In genomic region chr2L:8220393-8220934, dm6 we compare ENCODE assay signal across 1 fruit fly cellular context.
TF ChIP-seq lines count a peak whose summit lies in the region.

Gene Snx6, minus strand, starts transcription at chr2L:8220741.

TF ChIP-seq in whole organism, embryonic, 481 proteins besides CTCF, POLR2A, EP300 and RAD21 (continued from another document):
- TF ChIP-seq CG13287 (GFP tag; IDR thresholded peaks at IDR 0.05; lab: Robert Waterston, UW; ENCODE audit: partially characterized antibody) (peak; percentile 86), CG2199 (GFP tag; IDR thresholded peaks at IDR 0.05; lab: Robert Waterston, UW) (no peak), BEAF-32 (GFP tag; optimal IDR thresholded peaks at IDR 0.05; lab: Kevin White, UChicago) (peak; percentile 64), cas (GFP tag; IDR thresholded peaks at IDR 0.05; lab: Robert Waterston, UW) (no peak), CG43689 (GFP tag; IDR thresholded peaks at IDR 0.05; lab: Robert Waterston, UW) (no peak), CG31388 (GFP tag; optimal IDR thresholded peaks at IDR 0.05; lab: Kevin White, UChicago) (no peak), unc-4 (GFP tag; IDR thresholded peaks at IDR 0.05; lab: Robert Waterston, UW; ENCODE audit: partially characterized antibody) (peak; percentile 68), CG12219 (GFP tag; optimal IDR thresholded peaks at IDR 0.05; lab: Kevin White, UChicago) (no peak), Sry-δ (GFP tag; optimal IDR thresholded peaks at IDR 0.05; lab: Kevin White, UChicago) (peak; percentile 87), sug (tag; optimal IDR thresholded peaks at IDR 0.05; lab: Kevin White, UChicago) (peak; percentile 80), klu (GFP tag; IDR thresholded peaks at IDR 0.05; lab: Robert Waterston, UW) (no peak), CG15601 (tag; optimal IDR thresholded peaks at IDR 0.05; lab: Kevin White, UChicago) (no peak), vnd (GFP tag; IDR thresholded peaks at IDR 0.05; lab: Robert Waterston, UW; ENCODE audit: partially characterized antibody) (peak; percentile 63; the same call in 2 of the 3 replicates), lbe (GFP tag; optimal IDR thresholded peaks at IDR 0.05; lab: Kevin White, UChicago) (peak; percentile 56), exex (tag; optimal IDR thresholded peaks at IDR 0.05; lab: Kevin White, UChicago) (peak; percentile 80), YL-1 (GFP tag; optimal IDR thresholded peaks at IDR 0.05; lab: Kevin White, UChicago) (peak; percentile 14), CG6791 (GFP tag; IDR thresholded peaks at IDR 0.05; lab: Robert Waterston, UW; ENCODE audit: partially characterized antibody) (peak; percentile 58; the same call in 2 of the 3 replicates), tio (GFP tag; optimal IDR thresholded peaks at IDR 0.05; lab: Kevin White, UChicago) (no peak), knrl (GFP tag; IDR thresholded peaks at IDR 0.05; lab: Robert Waterston, UW; ENCODE audit: partially characterized antibody) (peak; percentile 40; the same call in 1 of the 3 replicates), CG7357 (GFP tag; IDR thresholded peaks at IDR 0.05; lab: Robert Waterston, UW) (no peak), MESR4 (GFP tag; optimal IDR thresholded peaks at IDR 0.05; lab: Kevin White, UChicago) (peak; percentile 50), Doc3 (GFP tag; IDR thresholded peaks at IDR 0.05; lab: Robert Waterston, UW; ENCODE audit: partially characterized antibody) (peak; percentile 65), CG14441 (GFP tag; IDR thresholded peaks at IDR 0.05; lab: Robert Waterston, UW) (no peak), Xbp1 (GFP tag; optimal IDR thresholded peaks at IDR 0.05; lab: Kevin White, UChicago) (no peak), tna (GFP tag; IDR thresholded peaks at IDR 0.05; lab: Robert Waterston, UW; ENCODE audit: partially characterized antibody) (0 out of 2 replicates have a peak, but pooled peaks have one; percentile 39), pzg (GFP tag; optimal IDR thresholded peaks at IDR 0.05; lab: Kevin White, UChicago) (peak; percentile 38), CG34224 (GFP tag; IDR thresholded peaks at IDR 0.05; lab: Robert Waterston, UW; ENCODE audit: partially characterized antibody) (peak; percentile 83), pros (GFP tag; optimal IDR thresholded peaks at IDR 0.05; lab: Kevin White, UChicago) (no peak), CG12236 (GFP tag; optimal IDR thresholded peaks at IDR 0.05; lab: Kevin White, UChicago) (no peak), CG34422 (GFP tag; IDR thresholded peaks at IDR 0.05; lab: Robert Waterston, UW) (no peak), Dp (GFP tag; optimal IDR thresholded peaks at IDR 0.05; lab: Kevin White, UChicago) (peak; percentile 90), HLH4C (GFP tag; IDR thresholded peaks at IDR 0.05; lab: Robert Waterston, UW; ENCODE audit: partially characterized antibody) (peak; percentile 70), Bgb (GFP tag; IDR thresholded peaks at IDR 0.05; lab: Robert Waterston, UW; ENCODE audit: partially characterized antibody) (peak; percentile 71), mam (GFP tag; optimal IDR thresholded peaks at IDR 0.05; lab: Kevin White, UChicago) (no peak), CG2116 (GFP tag; optimal IDR thresholded peaks at IDR 0.05; lab: Kevin White, UChicago) (peak; percentile 44), CG5953 (GFP tag; IDR thresholded peaks at IDR 0.05; lab: Robert Waterston, UW) (no peak), bbx (GFP tag; IDR thresholded peaks at IDR 0.05; lab: Robert Waterston, UW; ENCODE audit: partially characterized antibody) (peak; percentile 70), Dll (GFP tag; IDR thresholded peaks at IDR 0.05; lab: Robert Waterston, UW; ENCODE audit: partially characterized antibody) (peak; percentile 85), CG10267 (tag; optimal IDR thresholded peaks at IDR 0.05; lab: Kevin White, UChicago) (peak; percentile 26), CG14860 (GFP tag; IDR thresholded peaks at IDR 0.05; lab: Robert Waterston, UW; ENCODE audit: partially characterized antibody) (peak; percentile 35; the same call in 2 of the 3 replicates), CG4617 (GFP tag; optimal IDR thresholded peaks at IDR 0.05; lab: Kevin White, UChicago; ENCODE audit: borderline replicate concordance) (peak; percentile 25), CG16863 (GFP tag; optimal IDR thresholded peaks at IDR 0.05; lab: Kevin White, UChicago) (no peak), stwl (tag; optimal IDR thresholded peaks at IDR 0.05; lab: Kevin White, UChicago) (peak; percentile 62), CG17568 (GFP tag; optimal IDR thresholded peaks at IDR 0.05; lab: Kevin White, UChicago) (no peak), phol (tag; optimal IDR thresholded peaks at IDR 0.05; lab: Kevin White, UChicago) (peak; percentile 46), Oli (tag; optimal IDR thresholded peaks at IDR 0.05; lab: Kevin White, UChicago) (no peak), D19A (tag; optimal IDR thresholded peaks at IDR 0.05; lab: Kevin White, UChicago) (no peak), Abd-B (GFP tag; optimal IDR thresholded peaks at IDR 0.05; lab: Kevin White, UChicago) (no peak), tx (GFP tag; optimal IDR thresholded peaks at IDR 0.05; lab: Kevin White, UChicago) (no peak), CG2129 (GFP tag; IDR thresholded peaks at IDR 0.05; lab: Robert Waterston, UW; ENCODE audit: partially characterized antibody) (peak; percentile 46; the same call in 1 of the 2 replicates), zen2 (GFP tag; IDR thresholded peaks at IDR 0.05; lab: Robert Waterston, UW; ENCODE audit: partially characterized antibody) (peak; percentile 59), CG16813 (GFP tag; IDR thresholded peaks at IDR 0.05; lab: Robert Waterston, UW; ENCODE audit: partially characterized antibody) (peak; percentile 50; the same call in 1 of the 3 replicates), Usf (GFP tag; optimal IDR thresholded peaks at IDR 0.05; lab: Kevin White, UChicago) (no peak), CG12104 (GFP tag; optimal IDR thresholded peaks at IDR 0.05; lab: Kevin White, UChicago) (no peak), amos (GFP tag; IDR thresholded peaks at IDR 0.05; lab: Robert Waterston, UW; ENCODE audit: partially characterized antibody) (peak; percentile 56; the same call in 1 of the 2 replicates), CG5180 (GFP tag; optimal IDR thresholded peaks at IDR 0.05; lab: Kevin White, UChicago) (no peak), Opbp (GFP tag; IDR thresholded peaks at IDR 0.05; lab: Robert Waterston, UW; ENCODE audit: partially characterized antibody) (peak; percentile 28; the same call in 1 of the 3 replicates), Myb (GFP tag; optimal IDR thresholded peaks at IDR 0.05; lab: Kevin White, UChicago) (peak; percentile 38)
